Worm (Caenorhabditis elegans) whole organism, early embryonic: Measurements from ENCODE around the gene C28D4.18.
"Not testable (repeated sequence)": the region's sequence is repeated elsewhere in the genome, so short reads cannot be mapped to it uniquely, and the experiment has no call there.

Experiments used
- B0310.2 ChIP-seq: sonication (generic microtip); optimal IDR thresholded peaks from 2 replicates; lab custom pipeline; 2016; ENCODE audit warnings: mild to moderate bottlenecking, missing genetic modification characterization, missing compliant biosample characterization
- F13C5.2 ChIP-seq: sonication (generic microtip); optimal IDR thresholded peaks from 2 replicates; lab custom pipeline; 2017; ENCODE audit warnings: mild to moderate bottlenecking, missing genetic modification characterization, inconsistent platforms, missing compliant biosample characterization
- aly-1 ChIP-seq: sonication (generic microtip); optimal IDR thresholded peaks from 2 replicates; lab custom pipeline; 2016; ENCODE audit warnings: missing genetic modification characterization, missing compliant biosample characterization
- ama-1 ChIP-seq: fragments of 150-350 bp; optimal IDR thresholded peaks from 2 replicates; lab custom pipeline; 2014
- ceh-13 ChIP-seq: fragments of 200-800 bp; sonication (Bioruptor generic); optimal IDR thresholded peaks from 2 replicates; lab custom pipeline; 2018; ENCODE audit warnings: mild to moderate bottlenecking, missing genetic modification characterization, missing compliant biosample characterization
- ceh-36 ChIP-seq: sonication (generic microtip); optimal IDR thresholded peaks from 2 replicates; lab custom pipeline; 2016; ENCODE audit warnings: missing genetic modification characterization, inconsistent platforms, missing compliant biosample characterization
- ets-7 ChIP-seq: sonication (generic microtip); optimal IDR thresholded peaks from 2 replicates; lab custom pipeline; 2016; ENCODE audit warnings: missing genotype, missing genetic modification characterization, missing compliant biosample characterization
- flt-1 ChIP-seq: fragments of 200-800 bp; sonication (Bioruptor generic); IDR thresholded peaks from 2 replicates; pipeline ENCODE4 v1.3.6; 2022; ENCODE audit warnings: missing genetic modification characterization, missing compliant biosample characterization
- hmbx-1 ChIP-seq: sonication (generic microtip); optimal IDR thresholded peaks from 2 replicates; lab custom pipeline; 2016; ENCODE audit warnings: mild to moderate bottlenecking, missing genetic modification characterization, missing compliant biosample characterization
- hmg-4 ChIP-seq: fragments of 200-800 bp; sonication (Bioruptor generic); optimal IDR thresholded peaks from 2 replicates; lab custom pipeline; 2018; ENCODE audit warnings: mild to moderate bottlenecking, missing genetic modification characterization, missing compliant biosample characterization
- hnd-1 ChIP-seq: sonication (generic microtip); optimal IDR thresholded peaks from 2 replicates; lab custom pipeline; 2016; ENCODE audit warnings: missing genetic modification characterization, missing compliant biosample characterization
- pes-1 ChIP-seq: fragments of 200-800 bp; sonication (Bioruptor generic); IDR thresholded peaks from 2 replicates; pipeline ENCODE4 v1.3.6; 2022; ENCODE audit warnings: missing genetic modification reagents, missing genetic modification characterization, missing compliant biosample characterization
- scrt-1 ChIP-seq: fragments of 200-800 bp; sonication (Bioruptor generic); IDR thresholded peaks from 2 replicates; pipeline ENCODE4 v1.3.6; 2022; ENCODE audit warnings: missing genetic modification characterization, missing compliant biosample characterization
- sea-1 ChIP-seq: fragments of 200-800 bp; sonication (Bioruptor generic); conservative IDR thresholded peaks from 2 replicates; pipeline ENCODE4 v1.3.6; 2022; ENCODE audit warnings: missing genetic modification characterization, missing compliant biosample characterization
- tbx-11 ChIP-seq: fragments of 200-800 bp; sonication (Bioruptor generic); IDR thresholded peaks from 2 replicates; pipeline ENCODE4 v1.3.6; 2022; ENCODE audit warnings: missing genetic modification characterization, missing compliant biosample characterization
- tbx-37 ChIP-seq: fragments of 200-800 bp; sonication (Bioruptor generic); conservative IDR thresholded peaks from 2 replicates; pipeline ENCODE4 v1.3.6; 2022; ENCODE audit warnings: missing genetic modification reagents, missing genetic modification characterization, missing compliant biosample characterization
- tra-4 ChIP-seq: sonication (generic microtip); optimal IDR thresholded peaks from 2 replicates; lab custom pipeline; 2017; ENCODE audit warnings: missing genetic modification characterization, missing compliant biosample characterization

C28D4.18 gene

DNA sequence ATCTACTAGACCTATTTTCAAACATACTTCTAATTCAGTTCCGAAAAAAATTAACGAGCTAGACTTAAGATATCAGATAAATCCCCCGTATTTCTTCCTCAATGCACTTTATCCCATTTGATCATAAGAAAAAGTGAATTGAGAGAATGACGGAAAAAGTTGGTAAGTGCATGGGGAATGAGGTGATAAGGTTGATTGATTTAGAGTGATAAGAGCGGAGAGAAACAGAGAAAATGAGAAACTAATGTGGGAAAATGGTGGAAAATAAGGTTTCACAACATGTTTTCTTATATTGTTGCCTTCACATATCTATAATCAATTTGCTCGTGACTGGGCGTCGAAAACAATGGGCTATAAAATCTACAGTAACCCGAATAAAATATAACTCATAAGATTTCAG, 10.7 kb downstream of the C28D4.18 start:
- TF ChIP-seq ama-1 (lab: Kevin White, UChicago) (no peak), scrt-1 (GFP tag; lab: Robert Waterston, UW) (no peak), ceh-13 (GFP tag; lab: Kevin White, UChicago) (no peak), ets-7 (tag; lab: Kevin White, UChicago) (no peak), flt-1 (GFP tag; lab: Robert Waterston, UW) (no peak), F13C5.2 (no peak)

DNA sequence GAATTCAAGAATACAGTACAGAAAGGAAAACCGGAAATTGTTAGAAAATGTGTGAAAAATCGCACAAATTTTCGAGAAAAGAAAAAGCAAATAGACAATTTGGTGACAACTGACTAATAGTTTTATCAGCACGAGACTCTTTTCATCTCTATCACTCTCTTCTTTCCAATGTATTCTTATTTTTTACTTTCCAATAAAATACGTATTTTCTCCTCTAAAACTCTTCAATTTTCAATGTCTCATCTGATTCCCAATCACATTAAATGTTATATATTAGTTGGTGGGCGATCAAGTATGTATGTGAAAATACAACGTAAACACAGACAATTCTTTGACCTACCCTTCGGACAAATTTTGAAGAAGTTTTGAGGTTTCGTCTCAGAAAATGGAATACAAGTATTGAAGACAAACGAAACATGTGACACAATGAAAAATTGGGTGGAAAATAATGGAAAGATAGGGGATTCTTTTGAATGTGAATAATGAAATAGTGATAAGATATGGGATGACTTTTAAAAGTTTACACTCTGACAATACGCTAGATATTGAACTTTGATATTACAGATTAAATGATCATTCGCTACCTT, 12.2 kb downstream of the C28D4.18 start, which contains the start of gene cka-1:
Gene cka-1 (minus strand): TSS at position 418 of the 587 bp plus-strand sequence.
- no peak for TF ChIP-seq B0310.2 (tag; lab: Kevin White, UChicago)
- TF ChIP-seq hmg-4 (GFP tag; lab: Kevin White, UChicago), result no peak
- TF ChIP-seq flt-1 (GFP tag; lab: Robert Waterston, UW), result no peak
- no peak for TF ChIP-seq ets-7 (tag; lab: Kevin White, UChicago)
- no peak for TF ChIP-seq scrt-1 (GFP tag; lab: Robert Waterston, UW)
- TF ChIP-seq tra-4 (tag; lab: Kevin White, UChicago), result no peak
- no peak for TF ChIP-seq F13C5.2
- TF ChIP-seq tbx-11, result no peak
- TF ChIP-seq ama-1 (lab: Kevin White, UChicago), result no peak
- no peak for TF ChIP-seq hmbx-1
- no peak for TF ChIP-seq ceh-13 (GFP tag; lab: Kevin White, UChicago)
- no peak for TF ChIP-seq ceh-36 (tag; lab: Kevin White, UChicago)
- no peak for TF ChIP-seq aly-1 (tag; lab: Kevin White, UChicago)
- no peak for TF ChIP-seq sea-1
- no peak for TF ChIP-seq pes-1 (GFP tag; lab: Robert Waterston, UW)

DNA sequence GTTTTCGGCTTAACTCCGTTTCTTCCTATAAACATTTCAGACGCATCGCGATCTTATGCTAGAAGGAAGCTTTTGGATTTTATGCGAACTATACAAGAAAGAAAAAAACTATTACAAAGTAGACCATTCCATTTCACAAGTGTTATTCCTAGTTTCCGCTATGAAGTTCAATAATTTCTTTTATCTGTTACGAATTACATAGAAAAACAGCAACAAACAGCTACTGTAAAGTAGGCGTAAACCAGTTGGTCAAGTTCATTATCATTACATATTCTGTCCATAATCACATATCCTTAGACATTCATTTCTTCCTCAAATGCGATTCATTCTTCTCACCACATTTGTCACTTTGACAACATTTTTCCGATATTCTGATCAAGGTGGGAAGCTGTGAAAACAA, 13.1 kb downstream of the C28D4.18 start, which contains the start of gene C28D4.10:
Gene C28D4.10 (plus strand): TSS at position 301 of the 400 bp plus-strand sequence.
- TF ChIP-seq ama-1 (lab: Kevin White, UChicago), result no peak
- TF ChIP-seq pes-1 (GFP tag; lab: Robert Waterston, UW), result no peak
- TF ChIP-seq B0310.2 (tag; lab: Kevin White, UChicago), result no peak
- no peak for TF ChIP-seq flt-1 (GFP tag; lab: Robert Waterston, UW)
- TF ChIP-seq aly-1 (tag; lab: Kevin White, UChicago), result no peak
- no peak for TF ChIP-seq ceh-36 (tag; lab: Kevin White, UChicago)
- no peak for TF ChIP-seq scrt-1 (GFP tag; lab: Robert Waterston, UW)
- no peak for TF ChIP-seq tbx-37
- no peak for TF ChIP-seq tbx-11
- TF ChIP-seq hnd-1 (tag; lab: Kevin White, UChicago), result no peak
- no peak for TF ChIP-seq hmg-4 (GFP tag; lab: Kevin White, UChicago)
- TF ChIP-seq F13C5.2, result no peak
- no peak for TF ChIP-seq sea-1
- no peak for TF ChIP-seq ets-7 (tag; lab: Kevin White, UChicago)
- TF ChIP-seq ceh-13 (GFP tag; lab: Kevin White, UChicago), result no peak
- no peak for TF ChIP-seq hmbx-1
- TF ChIP-seq tra-4 (tag; lab: Kevin White, UChicago), result no peak

DNA sequence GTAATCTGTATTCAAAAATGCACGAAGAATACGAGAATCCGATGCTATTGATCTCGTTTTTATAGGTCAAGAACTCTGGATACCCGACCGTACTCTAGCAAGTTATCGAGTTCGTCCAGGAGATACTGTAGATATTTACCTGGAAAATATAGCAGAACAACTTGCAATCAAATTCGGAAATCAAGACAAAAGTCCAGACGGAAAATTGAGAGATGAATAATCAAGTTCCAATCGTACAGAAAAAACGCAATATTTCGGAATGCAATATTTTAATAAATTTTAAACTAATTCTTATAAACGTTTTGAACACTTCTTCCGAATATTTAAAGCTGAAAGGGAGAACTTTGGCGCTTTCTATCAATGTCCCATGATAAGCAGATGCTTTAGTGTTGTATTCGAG, 13.9 kb downstream of the C28D4.18 start:
- no peak for TF ChIP-seq hmbx-1
- no peak for TF ChIP-seq sea-1
- TF ChIP-seq tra-4 (tag; lab: Kevin White, UChicago), result no peak
- TF ChIP-seq aly-1 (tag; lab: Kevin White, UChicago), result no peak
- no peak for TF ChIP-seq ceh-36 (tag; lab: Kevin White, UChicago)
- TF ChIP-seq tbx-37, result no peak
- TF ChIP-seq ceh-13 (GFP tag; lab: Kevin White, UChicago), result no peak
- no peak for TF ChIP-seq hnd-1 (tag; lab: Kevin White, UChicago)
- TF ChIP-seq hmg-4 (GFP tag; lab: Kevin White, UChicago), result no peak
- TF ChIP-seq B0310.2 (tag; lab: Kevin White, UChicago), result no peak
- no peak for TF ChIP-seq tbx-11
- TF ChIP-seq scrt-1 (GFP tag; lab: Robert Waterston, UW), result no peak
- TF ChIP-seq flt-1 (GFP tag; lab: Robert Waterston, UW), result no peak

DNA sequence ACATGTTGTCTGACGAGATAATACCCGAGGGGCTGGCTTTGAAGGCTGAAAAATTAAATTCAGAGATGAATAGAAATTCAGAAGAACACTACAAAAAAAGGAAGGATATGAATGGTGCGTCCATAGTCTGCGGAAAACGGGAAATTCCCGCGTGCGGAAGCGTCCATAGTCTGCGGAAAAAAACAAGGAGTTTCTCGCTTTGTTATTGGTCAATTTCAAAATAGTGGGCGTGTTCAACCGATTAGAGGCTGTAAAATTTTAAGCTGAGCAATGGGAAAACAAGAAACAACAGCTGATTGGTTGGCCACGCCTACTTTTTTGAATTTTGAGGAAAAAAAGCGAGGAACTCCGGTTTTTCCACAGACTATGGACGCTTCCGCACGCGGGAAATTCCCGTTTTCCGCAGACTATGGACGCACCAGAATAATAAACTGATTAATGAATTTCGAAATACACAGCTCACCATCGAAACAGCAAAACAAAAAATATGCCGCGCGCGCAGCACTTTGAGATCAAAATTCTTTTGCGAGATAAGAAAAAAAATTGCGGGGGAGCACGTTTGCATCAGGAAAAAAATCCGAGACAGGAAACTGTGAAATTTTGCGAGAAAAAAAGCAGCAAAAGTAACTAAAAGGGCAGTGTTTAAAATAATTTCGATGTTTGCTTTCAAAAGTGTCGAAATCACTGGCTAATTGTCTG, 15.9 kb downstream of the C28D4.18 start, which contains the start of gene gln-6:
Gene gln-6 (minus strand): TSS at position 51 of the 699 bp plus-strand sequence.
- not testable (repeated sequence) for TF ChIP-seq aly-1 (tag; lab: Kevin White, UChicago); ama-1 (lab: Kevin White, UChicago); tbx-37

DNA sequence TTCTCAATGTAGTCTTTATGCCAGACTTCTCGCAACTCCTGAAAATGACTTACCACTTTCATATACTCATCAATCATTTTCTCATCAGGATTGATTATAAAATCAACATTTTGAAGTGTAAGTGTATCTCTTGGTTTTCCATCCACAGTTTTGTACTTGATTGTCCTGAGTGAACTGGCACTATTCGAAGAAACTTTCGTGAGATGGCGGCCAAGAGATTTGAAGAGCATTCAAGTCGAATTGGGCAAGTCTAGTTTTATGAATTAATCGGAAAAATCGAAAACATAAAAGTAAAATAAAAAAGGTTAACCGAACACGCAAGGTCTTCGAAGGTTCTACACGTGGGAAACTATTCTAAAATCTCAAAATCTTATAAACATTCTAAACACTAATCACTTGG, 17.8 kb downstream of the C28D4.18 start, which contains the start of gene C28D4.7:
Gene C28D4.7 (minus strand): TSS at position 265 of the 400 bp plus-strand sequence.
- TF ChIP-seq pes-1 (GFP tag; lab: Robert Waterston, UW) (no peak), sea-1 (no peak), ceh-13 (GFP tag; lab: Kevin White, UChicago) (no peak), ceh-36 (tag; lab: Kevin White, UChicago) (no peak), tbx-11 (no peak), B0310.2 (tag; lab: Kevin White, UChicago) (no peak), ets-7 (tag; lab: Kevin White, UChicago) (no peak), hmbx-1 (no peak), ama-1 (lab: Kevin White, UChicago) (no peak), tra-4 (tag; lab: Kevin White, UChicago) (no peak), tbx-37 (no peak), aly-1 (tag; lab: Kevin White, UChicago) (no peak), F13C5.2 (no peak), hnd-1 (tag; lab: Kevin White, UChicago) (no peak), hmg-4 (GFP tag; lab: Kevin White, UChicago) (no peak), flt-1 (GFP tag; lab: Robert Waterston, UW) (no peak)

DNA sequence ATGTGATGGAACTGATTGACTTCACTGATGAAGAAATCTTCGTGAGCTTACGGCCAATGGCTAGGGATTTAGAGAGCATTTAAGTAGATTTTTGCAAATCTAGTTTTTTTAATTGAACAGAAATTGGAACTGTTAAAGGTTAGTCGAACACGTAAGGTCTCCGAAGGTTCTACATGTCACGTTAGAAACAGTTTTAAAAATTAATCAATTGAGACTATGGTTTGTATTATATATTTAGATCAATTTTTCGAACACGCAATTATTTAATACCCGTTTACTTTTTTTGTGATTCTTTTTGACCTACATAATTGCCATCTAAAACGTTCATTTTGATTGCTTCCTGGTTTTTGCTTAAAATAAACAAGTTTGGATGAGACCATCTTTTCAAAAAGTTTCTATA, 19.8 kb downstream of the C28D4.18 start, which contains the start of gene C28D4.4:
Gene C28D4.4 (minus strand): TSS at position 101 of the 400 bp plus-strand sequence.
- no peak for TF ChIP-seq tbx-11
- no peak for TF ChIP-seq tra-4 (tag; lab: Kevin White, UChicago)
- TF ChIP-seq hmg-4 (GFP tag; lab: Kevin White, UChicago), result no peak
- no peak for TF ChIP-seq tbx-37
